Worm (Caenorhabditis elegans) whole organism, L1 larva: ENCODE results near the gene flp-17.
"Not testable (repeated sequence)": the region's sequence is repeated elsewhere in the genome, so short reads cannot be mapped to it uniquely, and the experiment has no call there.

Source experiments
- C04F5.9 ChIP-seq: sonication (generic microtip); optimal IDR thresholded peaks from 2 replicates; lab custom pipeline; 2016; ENCODE audit warnings: missing genetic modification characterization, missing compliant biosample characterization
- F16B12.6 ChIP-seq: fragments of 150-350 bp; optimal IDR thresholded peaks from 2 replicates; lab custom pipeline; 2014; ENCODE audit warnings: missing biosample characterization, missing genetic modification characterization
- Y116A8C.19 ChIP-seq: sonication (generic microtip); optimal IDR thresholded peaks from 2 replicates; lab custom pipeline; 2016; ENCODE audit warnings: missing compliant biosample characterization, missing genetic modification characterization, borderline replicate concordance
- aha-1 ChIP-seq: fragments of 150-350 bp; optimal IDR thresholded peaks from 2 replicates; lab custom pipeline; 2014; ENCODE audit warnings: missing biosample characterization, missing genetic modification characterization
- ama-1 ChIP-seq: fragments of 150-350 bp; optimal IDR thresholded peaks from 2 replicates; lab custom pipeline; 2014
- ceh-63 ChIP-seq: fragments of 200-800 bp; sonication (Bioruptor generic); optimal IDR thresholded peaks from 2 replicates; lab custom pipeline; 2018; ENCODE audit warnings: mild to moderate bottlenecking, missing genetic modification characterization, missing compliant biosample characterization
- ceh-82 ChIP-seq, 3 experiments: fragments of 150-350 bp in 1 of 3; sonication (generic microtip) in 2 of 3; optimal IDR thresholded peaks; 2 replicates each; lab custom pipeline; 2014 to 2017; ENCODE audit warnings: missing biosample characterization in 3 of 3, missing genetic modification characterization in 3 of 3
- ceh-88 ChIP-seq: fragments of 200-800 bp; sonication (Bioruptor generic); IDR thresholded peaks from 2 replicates; pipeline ENCODE4 v1.3.6; 2022; ENCODE audit warnings: missing genetic modification characterization, missing compliant biosample characterization
- dsc-1 ChIP-seq: sonication (generic microtip); optimal IDR thresholded peaks from 2 replicates; lab custom pipeline; 2016; ENCODE audit warnings: mild to moderate bottlenecking, missing genetic modification characterization, missing compliant biosample characterization
- efl-1 ChIP-seq, 4 experiments: fragments of 150-350 bp; optimal IDR thresholded peaks in 3 of 4; peaks in 1 of 4; 1 replicate in 1 of 4; 2 replicates in 3 of 4; lab custom pipeline; 2014; ENCODE audit warnings: missing biosample characterization in 2 of 4, missing genetic modification characterization in 2 of 4, missing genetic modification reagents in 2 of 4
- efl-3 ChIP-seq: fragments of 200-800 bp; sonication (Bioruptor generic); optimal IDR thresholded peaks from 2 replicates; lab custom pipeline; 2018; ENCODE audit warnings: mild to moderate bottlenecking, missing genetic modification characterization, missing compliant biosample characterization
- egl-27 ChIP-seq, 2 experiments: fragments of 150-350 bp in 1 of 2; sonication (generic microtip); optimal IDR thresholded peaks; 3 replicates each; lab custom pipeline; 2017 to 2018; ENCODE audit warnings: missing biosample characterization in 2 of 2, missing genetic modification characterization in 2 of 2, missing genetic modification reagents in 2 of 2
- elt-2 ChIP-seq: sonication (generic microtip); optimal IDR thresholded peaks from 2 replicates; lab custom pipeline; 2016; ENCODE audit warnings: missing genetic modification characterization, mild to moderate bottlenecking, inconsistent platforms, missing compliant biosample characterization, missing genetic modification reagents
- fkh-10 ChIP-seq: sonication (generic microtip); optimal IDR thresholded peaks from 2 replicates; lab custom pipeline; 2017; ENCODE audit warnings: missing biosample characterization, missing genetic modification reagents, missing genetic modification characterization
- fos-1 ChIP-seq: fragments of 150-350 bp; optimal IDR thresholded peaks from 2 replicates; lab custom pipeline; 2014; ENCODE audit warnings: missing biosample characterization, missing genetic modification characterization
- hlh-17 ChIP-seq: fragments of 200-800 bp; sonication (Bioruptor generic); optimal IDR thresholded peaks from 2 replicates; lab custom pipeline; 2018; ENCODE audit warnings: missing genetic modification characterization, mild to moderate bottlenecking, missing compliant biosample characterization, moderate library complexity, borderline replicate concordance
- irx-1 ChIP-seq: sonication (generic microtip); optimal IDR thresholded peaks from 2 replicates; lab custom pipeline; 2016; ENCODE audit warnings: missing genetic modification characterization, missing compliant biosample characterization
- isw-1 ChIP-seq: fragments of 200-800 bp; sonication (Bioruptor generic); IDR thresholded peaks from 2 replicates; pipeline ENCODE4 v1.3.6; 2022; ENCODE audit warnings: missing genetic modification characterization, missing compliant biosample characterization
- jun-1 ChIP-seq: fragments of 150-350 bp; optimal IDR thresholded peaks from 2 replicates; lab custom pipeline; 2014; ENCODE audit warnings: missing biosample characterization, missing genetic modification reagents, missing genetic modification characterization
- lin-35 ChIP-seq, 2 experiments: fragments of 150-350 bp; optimal IDR thresholded peaks; 2 replicates each; lab custom pipeline; 2014; ENCODE audit warnings: missing biosample characterization in 2 of 2, missing genetic modification characterization in 2 of 2, missing genetic modification reagents in 2 of 2
- lir-3 ChIP-seq: sonication (generic microtip); optimal IDR thresholded peaks from 2 replicates; lab custom pipeline; 2016; ENCODE audit warnings: mild to moderate bottlenecking, missing genetic modification characterization, moderate library complexity, missing compliant biosample characterization; ENCODE audit not compliant: poor library complexity
- lsy-2 ChIP-seq, 2 experiments: fragments of 150-350 bp; optimal IDR thresholded peaks; 2 replicates each; lab custom pipeline; 2014; ENCODE audit warnings: missing biosample characterization in 2 of 2, missing genetic modification characterization in 2 of 2
- mab-9 ChIP-seq: fragments of 200-800 bp; sonication (Bioruptor generic); IDR thresholded peaks from 2 replicates; pipeline ENCODE4 v1.3.6; 2022; ENCODE audit warnings: missing genetic modification reagents, missing genetic modification characterization, missing compliant biosample characterization
- mdl-1 ChIP-seq, 2 experiments: fragments of 150-350 bp; optimal IDR thresholded peaks; 2 replicates each; lab custom pipeline; 2014 to 2017; ENCODE audit warnings: missing biosample characterization in 2 of 2, missing genetic modification characterization in 2 of 2, inconsistent platforms in 1 of 2
- nhr-11 ChIP-seq: fragments of 150-350 bp; optimal IDR thresholded peaks from 2 replicates; lab custom pipeline; 2014; ENCODE audit warnings: missing biosample characterization, missing genetic modification characterization
- nhr-28 ChIP-seq: fragments of 150-350 bp; optimal IDR thresholded peaks from 2 replicates; lab custom pipeline; 2014; ENCODE audit warnings: missing biosample characterization, missing genetic modification characterization
- nhr-47 ChIP-seq: sonication (generic microtip); optimal IDR thresholded peaks from 2 replicates; lab custom pipeline; 2016; ENCODE audit warnings: mild to moderate bottlenecking, missing genetic modification characterization, moderate library complexity, missing compliant biosample characterization
- nhr-77 ChIP-seq: fragments of 150-350 bp; optimal IDR thresholded peaks from 2 replicates; lab custom pipeline; 2014; ENCODE audit warnings: missing biosample characterization, missing genetic modification characterization
- nhr-84 ChIP-seq: sonication (generic microtip); optimal IDR thresholded peaks from 2 replicates; lab custom pipeline; 2017; ENCODE audit warnings: missing biosample characterization, missing genetic modification characterization
- pag-3 ChIP-seq: sonication (generic microtip); optimal IDR thresholded peaks from 2 replicates; lab custom pipeline; 2017; ENCODE audit warnings: missing genetic modification characterization, mild to moderate bottlenecking, missing compliant biosample characterization, antibody characterized with exemption, borderline replicate concordance; ENCODE audit not compliant: insufficient read depth
- pqm-1 ChIP-seq: sonication (generic microtip); optimal IDR thresholded peaks from 3 replicates; lab custom pipeline; 2017; ENCODE audit warnings: missing biosample characterization, missing genetic modification characterization
- skn-1 ChIP-seq: fragments of 150-350 bp; optimal IDR thresholded peaks from 2 replicates; lab custom pipeline; 2014; ENCODE audit warnings: missing biosample characterization, missing genetic modification characterization
- snpc-4 ChIP-seq: fragments of 150-350 bp; optimal IDR thresholded peaks from 2 replicates; lab custom pipeline; 2014; ENCODE audit warnings: missing biosample characterization, missing genetic modification characterization
- sox-4 ChIP-seq: sonication (generic microtip); optimal IDR thresholded peaks from 2 replicates; lab custom pipeline; 2016; ENCODE audit warnings: missing genetic modification characterization, missing compliant biosample characterization
- tbx-2 ChIP-seq: sonication (generic microtip); optimal IDR thresholded peaks from 2 replicates; lab custom pipeline; 2016; ENCODE audit warnings: missing genetic modification characterization, missing compliant biosample characterization
- unc-30 ChIP-seq: sonication (generic microtip); optimal IDR thresholded peaks from 2 replicates; lab custom pipeline; 2017; ENCODE audit warnings: missing biosample characterization, missing genetic modification characterization

The flp-17 gene

DNA sequence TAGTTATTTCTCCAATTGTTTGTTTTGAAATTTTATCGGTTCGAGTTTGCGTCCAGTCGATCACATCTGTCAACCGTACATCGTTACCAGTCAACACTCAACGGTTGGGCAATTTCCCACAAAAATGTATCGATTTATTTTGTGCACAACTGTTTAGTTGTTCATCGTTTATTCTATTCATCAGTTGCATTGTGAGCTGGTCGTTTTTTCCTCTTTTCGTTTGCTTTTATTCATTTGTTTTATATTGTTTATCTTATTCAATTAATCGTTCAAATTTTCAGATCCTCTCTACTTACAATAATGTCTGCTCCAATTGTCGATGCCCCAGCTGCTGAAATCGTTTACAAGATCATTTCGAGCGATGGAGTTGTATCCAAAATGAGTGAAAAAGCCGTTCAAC lies 24.7 kb downstream of the flp-17 start, which contains the start of gene skr-12:
Gene skr-12, plus strand, starts transcription at position 301 of the 400 bp plus-strand sequence.
- TF ChIP-seq aha-1, result no peak

ce11 chrIV:17165734-17166133 lies 26.0 kb downstream of the flp-17 start, which contains the start of gene skr-8:
skr-8 (minus strand) TSS chrIV:17165834.
- not testable (repeated sequence) for TF ChIP-seq isw-1 (GFP tag; lab: Robert Waterston, UW); nhr-84 (tag; lab: Kevin White, UChicago); nhr-28 (tag; lab: Kevin White, UChicago)

ce11 chrIV:17163273-17163672 lies 28.4 kb downstream of the flp-17 start, which contains the start of gene skr-9:
skr-9 (plus strand) TSS chrIV:17163573.
- TF ChIP-seq tbx-2 (tag; lab: Kevin White, UChicago); aha-1; lir-3 (tag; lab: Kevin White, UChicago): not testable (repeated sequence)

DNA sequence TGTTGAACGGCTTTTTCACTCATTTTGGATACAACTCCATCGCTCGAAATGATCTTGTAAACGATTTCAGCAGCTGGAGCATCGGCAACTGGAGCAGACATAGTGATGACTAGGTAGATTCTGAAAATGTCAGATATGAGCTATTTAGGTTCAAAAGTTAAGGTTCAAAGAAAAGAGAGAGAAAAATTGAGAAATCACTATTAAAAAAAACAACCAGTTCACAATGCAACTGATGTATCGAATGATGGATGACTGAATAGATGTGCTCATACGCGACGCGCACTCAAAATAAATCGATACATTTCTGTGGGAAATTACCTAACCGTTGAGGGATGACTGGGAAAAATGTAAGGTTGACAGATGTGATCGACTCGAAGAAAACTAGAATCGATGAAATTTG lies 29.2 kb downstream of the flp-17 start, which contains the start of gene skr-13:
Gene skr-13, minus strand, starts transcription at position 101 of the 400 bp plus-strand sequence.
- TF ChIP-seq nhr-77 (no peak), nhr-11 (tag; lab: Kevin White, UChicago) (no peak), mab-9 (GFP tag; lab: Robert Waterston, UW) (no peak), ama-1 (lab: Kevin White, UChicago) (no peak), irx-1 (tag; lab: Kevin White, UChicago) (no peak), ceh-63 (no peak), nhr-47 (no peak), unc-30 (tag; lab: Kevin White, UChicago) (no peak), F16B12.6 (tag; lab: Kevin White, UChicago) (no peak), hlh-17 (no peak), efl-1 (optimal IDR thresholded peaks at IDR 0.05; lab: Kevin White, UChicago) (no peak), efl-1 (GFP tag; optimal IDR thresholded peaks at IDR 0.05 in 1 of 2; lab: Kevin White, UChicago) (no peak), pqm-1 (tag; lab: Kevin White, UChicago) (no peak), egl-27 (tag; optimal IDR thresholded peaks at IDR 0.05; lab: Kevin White, UChicago) (no peak)
- TF ChIP-seq, all 84 proteins: peak for 0

DNA sequence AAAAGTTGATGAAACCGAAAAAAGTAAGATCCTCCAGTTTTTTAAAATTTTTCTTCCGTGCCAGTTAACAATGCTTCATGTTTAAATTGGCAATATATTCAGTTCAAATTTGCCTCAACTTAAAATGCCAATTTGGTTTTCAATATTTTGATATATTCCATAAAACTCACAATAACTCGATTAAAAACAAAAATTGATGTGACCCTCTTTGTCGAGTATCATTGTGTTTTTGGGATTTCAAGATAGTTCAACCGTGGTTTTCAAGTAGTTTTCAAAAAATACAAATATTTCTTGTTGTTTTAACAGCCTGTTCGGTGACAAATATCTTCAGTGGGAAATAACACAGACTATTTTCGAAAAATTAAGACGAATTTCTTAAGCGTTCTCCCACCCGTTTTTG lies 38.7 kb downstream of the flp-17 start:
- TF ChIP-seq Y116A8C.19 (tag; lab: Kevin White, UChicago), result no peak
- TF ChIP-seq, all 84 proteins: peak for 0

- TF ChIP-seq efl-3, result no peak
- TF ChIP-seq egl-27 (tag; optimal IDR thresholded peaks at IDR 0.05; lab: Kevin White, UChicago), result no peak
- no peak for TF ChIP-seq nhr-47
- TF ChIP-seq hlh-17, result no peak
- TF ChIP-seq Y116A8C.19 (tag; lab: Kevin White, UChicago), result no peak
- TF ChIP-seq mab-9 (GFP tag; lab: Robert Waterston, UW), result no peak
- no peak for TF ChIP-seq efl-1 (optimal IDR thresholded peaks at IDR 0.05; lab: Kevin White, UChicago)
- TF ChIP-seq efl-1 (GFP tag; optimal IDR thresholded peaks at IDR 0.05 in 1 of 2; lab: Kevin White, UChicago), result no peak
- TF ChIP-seq ceh-82 (tag; optimal IDR thresholded peaks at IDR 0.05; lab: Kevin White, UChicago), result no peak
- TF ChIP-seq jun-1 (tag; lab: Kevin White, UChicago), result no peak
- no peak for TF ChIP-seq fos-1 (tag; lab: Kevin White, UChicago)
- TF ChIP-seq, all 84 proteins: peak for 0
These were observed 40.8 kb downstream of the flp-17 start, which contains the start of gene Y116A8C.40 for ce11 chrIV:17150871-17151270. Y116A8C.40 (minus strand) TSS chrIV:17150971.

DNA sequence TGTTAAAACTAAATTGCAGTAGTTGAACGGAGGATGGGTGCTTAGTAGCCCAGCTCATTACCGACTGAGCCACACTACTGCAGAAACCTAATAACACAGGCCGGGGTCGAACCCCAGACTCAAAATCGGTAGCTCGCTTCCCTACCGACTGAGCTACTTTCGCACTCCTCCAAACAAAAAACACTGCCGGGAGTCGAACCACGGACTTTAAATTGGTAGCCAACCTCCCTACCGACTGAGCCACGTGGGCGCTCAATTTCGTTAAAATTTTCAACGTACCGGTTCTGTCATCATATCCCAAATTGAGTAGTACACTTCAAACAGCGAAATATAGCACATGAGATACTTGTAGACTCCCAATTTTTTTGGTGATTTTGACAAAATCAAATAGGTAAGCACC lies 41.3 kb downstream of the flp-17 start:
- TF ChIP-seq lsy-2 (tag; optimal IDR thresholded peaks at IDR 0.05; lab: Kevin White, UChicago) (no peak), elt-2 (tag; lab: Kevin White, UChicago) (no peak), skn-1 (tag; lab: Kevin White, UChicago) (no peak), pag-3 (no peak), ceh-88 (GFP tag; lab: Robert Waterston, UW) (no peak), Y116A8C.19 (tag; lab: Kevin White, UChicago) (no peak), dsc-1 (tag; lab: Kevin White, UChicago) (no peak), C04F5.9 (tag; lab: Kevin White, UChicago) (no peak), snpc-4 (tag; lab: Kevin White, UChicago) (no peak), lin-35 (GFP tag; optimal IDR thresholded peaks at IDR 0.05; lab: Kevin White, UChicago) (no peak), fkh-10 (no peak), aha-1 (no peak), mdl-1 (tag; optimal IDR thresholded peaks at IDR 0.05; lab: Kevin White, UChicago) (no peak), F16B12.6 (tag; lab: Kevin White, UChicago) (no peak), sox-4 (tag; lab: Kevin White, UChicago) (no peak)
